Fruit fly (Drosophila melanogaster) whole organism, larva: Measurements from ENCODE around the gene t.

Experiments used
- noc ChIP-seq: fragments of 200-800 bp; sonication (Bioruptor generic); optimal IDR thresholded peaks from 3 replicates; lab custom pipeline; 2019; ENCODE audit warnings: missing biosample characterization, mild to moderate bottlenecking, missing genetic modification characterization, moderate library complexity

t gene

dm6 chrX:9223182-9223581 lies at the start of gene t:
t (minus strand) TSS chrX:9223257.
- TF ChIP-seq noc = peak; percentile 15

DNA sequence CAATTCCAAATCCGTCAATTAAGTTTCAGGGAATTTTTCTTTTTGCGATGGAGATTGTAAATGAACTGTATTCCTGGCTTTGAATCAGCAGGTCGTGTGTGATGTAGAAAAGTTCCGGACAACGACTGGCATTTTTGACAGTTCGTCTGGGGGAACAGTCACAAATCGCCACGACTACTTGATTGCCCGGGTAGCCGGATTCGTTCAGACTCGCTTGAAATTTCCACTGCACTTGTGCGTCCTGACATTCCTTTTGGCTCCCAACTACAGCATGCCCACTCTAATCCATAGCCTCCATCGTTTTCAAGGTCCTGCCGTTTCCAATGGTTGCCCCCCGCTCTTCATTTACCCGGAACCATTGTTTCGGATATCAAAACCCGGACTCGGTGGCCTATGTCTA lies 46.8 kb upstream of the t start, which contains the start of gene CG17440:
CG17440 (minus strand) TSS at position 101 of the 400 bp plus-strand sequence.
- no peak for TF ChIP-seq noc

DNA sequence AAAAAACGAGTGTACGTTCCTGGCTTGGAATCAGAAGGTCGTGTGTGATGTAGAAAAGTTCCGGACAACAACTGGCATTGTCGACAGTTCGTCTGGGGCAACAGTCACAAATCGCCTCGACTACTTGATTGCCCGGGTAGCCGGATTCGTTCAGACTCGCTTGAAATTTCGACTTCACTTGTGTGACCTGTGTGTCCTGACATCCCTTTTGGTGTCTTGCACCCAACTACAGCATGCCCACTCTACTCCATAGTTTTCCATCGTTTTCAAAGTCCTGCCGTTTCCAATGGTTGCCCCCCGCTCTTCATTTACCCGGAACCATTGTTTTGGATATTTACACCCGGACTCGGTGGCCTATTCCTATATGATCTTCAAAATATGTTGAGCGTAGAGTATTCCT lies 44.5 kb upstream of the t start, which contains the start of gene Erk7:
Erk7 (minus strand) TSS at position 101 of the 400 bp plus-strand sequence.
- TF ChIP-seq noc = no peak

dm6 chrX:9266082-9266481 lies 43.0 kb upstream of the t start:
- TF ChIP-seq noc = no peak

- no peak for TF ChIP-seq noc
These were observed 33.0 kb upstream of the t start, which contains the start of gene ric8a for dm6 chrX:9255964-9256520. ric8a (plus strand) TSS chrX:9256168.

- no peak for TF ChIP-seq noc
These were observed 32.0 kb upstream of the t start for dm6 chrX:9255021-9255420.

dm6 chrX:9252051-9252708 lies 29.1 kb upstream of the t start:
- no peak for TF ChIP-seq noc

dm6 chrX:9251212-9251877 lies 28.3 kb upstream of the t start:
- no peak for TF ChIP-seq noc

- TF ChIP-seq noc = no peak
These were observed 27.2 kb upstream of the t start, which contains the start of gene CG17754 for dm6 chrX:9250161-9250831. CG17754 (plus strand) TSS chrX:9250420.

dm6 chrX:9248040-9248439 lies 25.0 kb upstream of the t start:
- no peak for TF ChIP-seq noc

- TF ChIP-seq noc = no peak
These were observed 24.2 kb upstream of the t start, which contains the start of the genes amx and Dsor1 for dm6 chrX:9247171-9247783. amx (minus strand) TSS chrX:9247336. Dsor1 (plus strand) TSS chrX:9247342.

- TF ChIP-seq noc = no peak
These were observed 20.4 kb upstream of the t start, which contains the start of the genes mxc and Larp7 for dm6 chrX:9243417-9243884. mxc (minus strand) TSS chrX:9243467. Larp7 (plus strand) TSS chrX:9243817.

- no peak for TF ChIP-seq noc
These were observed 13.4 kb upstream of the t start, which contains the start of gene Ir8a for dm6 chrX:9236485-9236884. Ir8a (minus strand) TSS chrX:9236585.

DNA sequence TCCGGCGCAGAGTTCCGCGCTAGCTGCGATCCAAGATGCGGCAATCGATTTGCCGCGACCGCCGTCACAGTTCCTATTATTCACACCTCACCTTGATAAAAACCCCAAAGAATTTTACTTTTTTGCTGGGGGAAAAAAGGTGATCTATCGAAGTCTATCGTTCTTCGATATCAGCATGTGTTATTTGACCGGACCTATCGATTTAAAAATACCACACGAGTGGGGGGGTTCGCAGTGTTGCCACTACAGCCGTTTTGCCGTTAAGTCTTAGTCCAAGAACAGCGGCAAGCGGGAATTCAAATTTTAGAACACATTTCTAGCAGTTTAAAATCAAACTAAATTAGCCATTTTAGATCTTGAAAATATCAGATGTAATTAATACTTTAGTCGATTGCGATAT lies 9.1 kb upstream of the t start, which contains the start of gene CG12121:
CG12121 (minus strand) TSS at position 180 of the 400 bp plus-strand sequence.
- TF ChIP-seq noc = no peak

DNA sequence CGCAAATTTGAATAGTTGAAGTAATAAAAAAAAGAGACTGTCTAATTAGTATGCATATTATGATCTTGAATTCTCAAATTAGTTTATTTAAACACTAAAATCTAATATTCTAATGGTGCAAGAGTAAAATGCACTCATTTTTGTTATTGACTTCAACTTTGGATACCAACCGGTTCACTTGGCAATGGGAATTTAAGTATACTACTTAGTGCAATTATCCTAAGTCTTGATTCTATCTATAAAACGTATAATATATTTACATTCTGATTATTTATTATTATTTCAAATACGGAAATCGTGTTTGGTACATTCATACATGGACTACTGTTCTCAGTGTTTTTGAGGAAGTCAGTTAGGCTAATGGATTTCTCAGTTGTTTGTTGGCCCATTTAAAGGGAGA lies 3.8 kb upstream of the t start, which contains the start of gene Gr8a:
Gr8a (plus strand) TSS at position 301 of the 400 bp plus-strand sequence.
- no peak for TF ChIP-seq noc

- TF ChIP-seq noc = no peak
These were observed 2.1 kb upstream of the t start, which contains the start of gene CG15370 for dm6 chrX:9225137-9225536. CG15370 (plus strand) TSS chrX:9225437.
